Worm (Caenorhabditis elegans) whole organism, L1 larva: ENCODE data around the gene cpr-1.

ENCODE experiments used
- C04F5.9 ChIP-seq: sonication (generic microtip); optimal IDR thresholded peaks from 2 replicates; lab custom pipeline; 2016; ENCODE audit warnings: missing genetic modification characterization, missing compliant biosample characterization
- Y116A8C.19 ChIP-seq: sonication (generic microtip); optimal IDR thresholded peaks from 2 replicates; lab custom pipeline; 2016; ENCODE audit warnings: missing compliant biosample characterization, missing genetic modification characterization, borderline replicate concordance
- ama-1 ChIP-seq: fragments of 150-350 bp; optimal IDR thresholded peaks from 2 replicates; lab custom pipeline; 2014
- ceh-63 ChIP-seq: fragments of 200-800 bp; sonication (Bioruptor generic); optimal IDR thresholded peaks from 2 replicates; lab custom pipeline; 2018; ENCODE audit warnings: mild to moderate bottlenecking, missing genetic modification characterization, missing compliant biosample characterization
- ceh-88 ChIP-seq: fragments of 200-800 bp; sonication (Bioruptor generic); IDR thresholded peaks from 2 replicates; pipeline ENCODE4 v1.3.6; 2022; ENCODE audit warnings: missing genetic modification characterization, missing compliant biosample characterization
- efl-1 ChIP-seq, 4 experiments: fragments of 150-350 bp; optimal IDR thresholded peaks in 3 of 4; peaks in 1 of 4; 1 replicate in 1 of 4; 2 replicates in 3 of 4; lab custom pipeline; 2014; ENCODE audit warnings: missing biosample characterization in 2 of 4, missing genetic modification characterization in 2 of 4, missing genetic modification reagents in 2 of 4
- efl-3 ChIP-seq: fragments of 200-800 bp; sonication (Bioruptor generic); optimal IDR thresholded peaks from 2 replicates; lab custom pipeline; 2018; ENCODE audit warnings: mild to moderate bottlenecking, missing genetic modification characterization, missing compliant biosample characterization
- elt-2 ChIP-seq: sonication (generic microtip); optimal IDR thresholded peaks from 2 replicates; lab custom pipeline; 2016; ENCODE audit warnings: missing genetic modification characterization, mild to moderate bottlenecking, inconsistent platforms, missing compliant biosample characterization, missing genetic modification reagents
- elt-3 ChIP-seq, 6 experiments: fragments of 150-350 bp in 1 of 6; sonication (generic microtip); optimal IDR thresholded peaks; 2 replicates each; lab custom pipeline; 2017 to 2018; ENCODE audit warnings: missing biosample characterization in 6 of 6, missing genetic modification characterization in 6 of 6, inconsistent platforms in 1 of 6
- ets-5 ChIP-seq: fragments of 200-800 bp; sonication (Bioruptor generic); IDR thresholded peaks from 2 replicates; pipeline ENCODE4 v1.3.6; 2022; ENCODE audit warnings: missing genetic modification characterization, missing compliant biosample characterization
- fkh-10 ChIP-seq: sonication (generic microtip); optimal IDR thresholded peaks from 2 replicates; lab custom pipeline; 2017; ENCODE audit warnings: missing biosample characterization, missing genetic modification reagents, missing genetic modification characterization
- fkh-4 ChIP-seq: sonication (generic microtip); optimal IDR thresholded peaks from 2 replicates; lab custom pipeline; 2016; ENCODE audit warnings: missing compliant biosample characterization, missing genetic modification characterization, borderline replicate concordance
- fos-1 ChIP-seq: fragments of 150-350 bp; optimal IDR thresholded peaks from 2 replicates; lab custom pipeline; 2014; ENCODE audit warnings: missing biosample characterization, missing genetic modification characterization
- hlh-17 ChIP-seq: fragments of 200-800 bp; sonication (Bioruptor generic); optimal IDR thresholded peaks from 2 replicates; lab custom pipeline; 2018; ENCODE audit warnings: missing genetic modification characterization, mild to moderate bottlenecking, missing compliant biosample characterization, moderate library complexity, borderline replicate concordance
- hlh-4 ChIP-seq: sonication (generic microtip); optimal IDR thresholded peaks from 2 replicates; lab custom pipeline; 2016; ENCODE audit warnings: mild to moderate bottlenecking, missing genetic modification characterization, missing compliant biosample characterization
- isw-1 ChIP-seq: fragments of 200-800 bp; sonication (Bioruptor generic); IDR thresholded peaks from 2 replicates; pipeline ENCODE4 v1.3.6; 2022; ENCODE audit warnings: missing genetic modification characterization, missing compliant biosample characterization
- jun-1 ChIP-seq: fragments of 150-350 bp; optimal IDR thresholded peaks from 2 replicates; lab custom pipeline; 2014; ENCODE audit warnings: missing biosample characterization, missing genetic modification reagents, missing genetic modification characterization
- lin-13 ChIP-seq: fragments of 150-350 bp; optimal IDR thresholded peaks from 2 replicates; lab custom pipeline; 2014; ENCODE audit warnings: missing biosample characterization, missing genetic modification reagents, missing genetic modification characterization
- lin-14 ChIP-seq: fragments of 200-800 bp; sonication (Bioruptor generic); optimal IDR thresholded peaks from 2 replicates; lab custom pipeline; 2018; ENCODE audit warnings: mild to moderate bottlenecking, missing genetic modification characterization, moderate library complexity, missing compliant biosample characterization
- lin-35 ChIP-seq, 2 experiments: fragments of 150-350 bp; optimal IDR thresholded peaks; 2 replicates each; lab custom pipeline; 2014; ENCODE audit warnings: missing biosample characterization in 2 of 2, missing genetic modification characterization in 2 of 2, missing genetic modification reagents in 2 of 2
- lin-39 ChIP-seq: fragments of 150-350 bp; optimal IDR thresholded peaks from 2 replicates; lab custom pipeline; 2014; ENCODE audit warnings: missing biosample characterization, missing genetic modification reagents, missing genetic modification characterization
- lir-3 ChIP-seq: sonication (generic microtip); optimal IDR thresholded peaks from 2 replicates; lab custom pipeline; 2016; ENCODE audit warnings: mild to moderate bottlenecking, missing genetic modification characterization, moderate library complexity, missing compliant biosample characterization; ENCODE audit not compliant: poor library complexity
- mab-9 ChIP-seq: fragments of 200-800 bp; sonication (Bioruptor generic); IDR thresholded peaks from 2 replicates; pipeline ENCODE4 v1.3.6; 2022; ENCODE audit warnings: missing genetic modification reagents, missing genetic modification characterization, missing compliant biosample characterization
- mep-1 ChIP-seq: fragments of 150-350 bp; optimal IDR thresholded peaks from 2 replicates; lab custom pipeline; 2014; ENCODE audit warnings: missing biosample characterization, missing genetic modification characterization
- nhr-19 ChIP-seq: fragments of 200-800 bp; sonication (Bioruptor generic); conservative IDR thresholded peaks from 2 replicates; pipeline ENCODE4 v1.3.6; 2022; ENCODE audit warnings: missing genetic modification characterization, missing compliant biosample characterization
- nhr-20 ChIP-seq: sonication (generic microtip); optimal IDR thresholded peaks from 2 replicates; lab custom pipeline; 2016; ENCODE audit warnings: mild to moderate bottlenecking, missing genetic modification characterization, missing compliant biosample characterization
- nhr-237 ChIP-seq: fragments of 150-350 bp; optimal IDR thresholded peaks from 2 replicates; lab custom pipeline; 2014; ENCODE audit warnings: missing biosample characterization, missing genetic modification characterization
- nhr-77 ChIP-seq: fragments of 150-350 bp; optimal IDR thresholded peaks from 2 replicates; lab custom pipeline; 2014; ENCODE audit warnings: missing biosample characterization, missing genetic modification characterization
- nhr-84 ChIP-seq: sonication (generic microtip); optimal IDR thresholded peaks from 2 replicates; lab custom pipeline; 2017; ENCODE audit warnings: missing biosample characterization, missing genetic modification characterization
- nhr-90 ChIP-seq: sonication (generic microtip); optimal IDR thresholded peaks from 2 replicates; lab custom pipeline; 2016; ENCODE audit warnings: mild to moderate bottlenecking, missing genetic modification characterization, missing compliant biosample characterization; ENCODE audit not compliant: poor library complexity
- pax-3 ChIP-seq: fragments of 200-800 bp; sonication (Bioruptor generic); optimal IDR thresholded peaks from 2 replicates; lab custom pipeline; 2018; ENCODE audit warnings: mild to moderate bottlenecking, missing genetic modification characterization, moderate library complexity, missing compliant biosample characterization
- pqm-1 ChIP-seq: sonication (generic microtip); optimal IDR thresholded peaks from 3 replicates; lab custom pipeline; 2017; ENCODE audit warnings: missing biosample characterization, missing genetic modification characterization
- skn-1 ChIP-seq: fragments of 150-350 bp; optimal IDR thresholded peaks from 2 replicates; lab custom pipeline; 2014; ENCODE audit warnings: missing biosample characterization, missing genetic modification characterization
- snpc-4 ChIP-seq: fragments of 150-350 bp; optimal IDR thresholded peaks from 2 replicates; lab custom pipeline; 2014; ENCODE audit warnings: missing biosample characterization, missing genetic modification characterization
- sox-4 ChIP-seq: sonication (generic microtip); optimal IDR thresholded peaks from 2 replicates; lab custom pipeline; 2016; ENCODE audit warnings: missing genetic modification characterization, missing compliant biosample characterization
- tlp-1 ChIP-seq: fragments of 150-350 bp; optimal IDR thresholded peaks from 2 replicates; lab custom pipeline; 2014; ENCODE audit warnings: missing biosample characterization, missing genetic modification characterization
- unc-30 ChIP-seq: sonication (generic microtip); optimal IDR thresholded peaks from 2 replicates; lab custom pipeline; 2017; ENCODE audit warnings: missing biosample characterization, missing genetic modification characterization
- unc-98 ChIP-seq: fragments of 200-800 bp; sonication (Bioruptor generic); IDR thresholded peaks from 2 replicates; pipeline ENCODE4 v1.3.6; 2022; ENCODE audit warnings: missing genetic modification characterization, missing compliant biosample characterization
- zag-1 ChIP-seq: fragments of 150-350 bp; optimal IDR thresholded peaks from 2 replicates; lab custom pipeline; 2014; ENCODE audit warnings: missing biosample characterization, missing genetic modification characterization
- zip-4 ChIP-seq: fragments of 200-800 bp; sonication (Bioruptor generic); optimal IDR thresholded peaks from 2 replicates; lab custom pipeline; 2018; ENCODE audit warnings: mild to moderate bottlenecking, missing genetic modification characterization, moderate library complexity, missing compliant biosample characterization
- ztf-11 ChIP-seq, 2 experiments: sonication (generic microtip); optimal IDR thresholded peaks; 2 replicates each; lab custom pipeline; 2016 to 2017; ENCODE audit warnings: missing genetic modification characterization in 2 of 2, missing biosample characterization in 1 of 2, missing compliant biosample characterization in 1 of 2
- ztf-4 ChIP-seq: fragments of 150-350 bp; optimal IDR thresholded peaks from 2 replicates; lab custom pipeline; 2014; ENCODE audit warnings: missing biosample characterization, missing genetic modification characterization

Gene cpr-1

ce11 chrV:11933196-11934028 is 41.9 kb upstream of the cpr-1 start, which contains the start of the genes aman-2 and F58H1.3 (continued):
- TF ChIP-seq lin-14 (GFP tag; lab: Kevin White, UChicago) (peak; percentile 73), skn-1 (tag; lab: Kevin White, UChicago) (peak; percentile 36), fkh-10 (GFP tag; lab: Kevin White, UChicago) (no peak), zag-1 (tag; lab: Kevin White, UChicago) (no peak), nhr-19 (GFP tag; lab: Robert Waterston, UW) (peak; percentile 16; the same call in 1 of the 2 replicates), unc-30 (tag; lab: Kevin White, UChicago) (no peak), isw-1 (GFP tag; lab: Robert Waterston, UW) (peak; percentile 54; the same call in 1 of the 2 replicates), ceh-88 (GFP tag; lab: Robert Waterston, UW) (peak; percentile 44; the same call in 1 of the 2 replicates), fos-1 (no peak), nhr-90 (tag; lab: Kevin White, UChicago) (peak; percentile 46), lin-35 (GFP tag; optimal IDR thresholded peaks at IDR 0.05; lab: Kevin White, UChicago) (peak; percentile 46 to 68)

ce11 chrV:11934848-11935247 is 40.5 kb upstream of the cpr-1 start, which contains the start of gene F58H1.8:
Gene F58H1.8, plus strand, starts transcription at chrV:11935148.
- TF ChIP-seq snpc-4 (tag; lab: Kevin White, UChicago) (no peak), efl-1 (optimal IDR thresholded peaks at IDR 0.05; lab: Kevin White, UChicago) (no peak), efl-1 (GFP tag; optimal IDR thresholded peaks at IDR 0.05 in 1 of 2; lab: Kevin White, UChicago) (peak in 1 of 2 experiments; percentile 20), efl-3 (no peak)

DNA sequence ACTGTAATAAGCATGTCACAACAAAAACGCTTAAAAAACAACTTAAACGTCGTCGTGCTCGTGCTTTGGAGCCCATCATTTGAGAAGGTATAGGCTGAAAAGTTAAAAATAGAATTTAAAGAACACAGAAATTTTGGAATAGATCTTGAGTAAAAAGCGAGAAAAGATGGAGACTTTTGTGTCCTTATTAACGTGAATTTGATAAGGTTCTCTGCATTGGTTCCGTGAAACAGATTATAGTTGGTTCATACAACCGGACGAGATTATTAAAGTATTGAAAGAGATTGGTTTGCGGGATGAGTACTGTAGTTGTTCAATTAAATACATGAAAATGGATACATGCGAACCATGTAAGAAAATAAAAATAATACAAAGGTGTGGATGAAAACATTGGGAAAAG is 37.6 kb upstream of the cpr-1 start, which contains the start of gene gpla-1:
TSS of gene gpla-1 (minus strand) at position 101 of the 400 bp plus-strand sequence.
- TF ChIP-seq efl-1 (optimal IDR thresholded peaks at IDR 0.05; lab: Kevin White, UChicago) (no peak), efl-1 (GFP tag; optimal IDR thresholded peaks at IDR 0.05 in 1 of 2; lab: Kevin White, UChicago) (no peak), lir-3 (tag; lab: Kevin White, UChicago) (no peak), hlh-17 (GFP tag; lab: Kevin White, UChicago) (no peak), fkh-4 (no peak), ceh-88 (GFP tag; lab: Robert Waterston, UW) (no peak), mep-1 (tag; lab: Kevin White, UChicago) (no peak), nhr-77 (no peak), ama-1 (no peak), ztf-11 (tag; optimal IDR thresholded peaks at IDR 0.05; lab: Kevin White, UChicago) (no peak), skn-1 (tag; lab: Kevin White, UChicago) (no peak), elt-3 (tag; optimal IDR thresholded peaks at IDR 0.05; lab: Kevin White, UChicago) (no peak), ceh-63 (GFP tag; lab: Kevin White, UChicago) (no peak), unc-30 (tag; lab: Kevin White, UChicago) (no peak), lin-39 (tag; lab: Kevin White, UChicago) (no peak), jun-1 (tag; lab: Kevin White, UChicago) (no peak), nhr-19 (GFP tag; lab: Robert Waterston, UW) (no peak), Y116A8C.19 (tag; lab: Kevin White, UChicago) (no peak)
- TF ChIP-seq, all 84 proteins: peak for 0

ce11 chrV:11940329-11940728 is 35.0 kb upstream of the cpr-1 start:
- TF ChIP-seq unc-98 (GFP tag; lab: Robert Waterston, UW) (no peak), efl-1 (optimal IDR thresholded peaks at IDR 0.05; lab: Kevin White, UChicago) (no peak), efl-1 (GFP tag; optimal IDR thresholded peaks at IDR 0.05 in 1 of 2; lab: Kevin White, UChicago) (peak in 1 of 2 experiments; percentile 85)

DNA sequence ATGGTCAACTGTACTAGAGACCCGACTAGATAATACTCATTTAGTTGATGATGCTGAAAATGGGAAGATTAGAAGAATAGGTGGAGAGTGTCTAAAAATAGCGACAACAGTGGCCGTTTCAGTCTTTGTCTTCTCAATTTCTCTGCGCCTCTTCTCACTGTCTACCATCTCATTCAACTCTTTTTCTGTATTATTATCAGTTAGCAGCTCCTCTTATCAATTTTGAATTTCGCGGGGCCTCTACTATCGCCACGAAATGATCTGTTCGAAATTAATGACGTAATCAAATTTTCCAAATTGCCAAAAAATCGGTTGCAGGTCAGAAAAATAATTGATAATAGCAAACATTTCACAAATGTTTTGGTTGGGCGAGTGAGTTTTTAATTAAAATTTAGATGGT is 33.7 kb upstream of the cpr-1 start:
- TF ChIP-seq mab-9 (GFP tag; lab: Robert Waterston, UW) (no peak), sox-4 (tag; lab: Kevin White, UChicago) (no peak), nhr-20 (peak; percentile 28), ets-5 (GFP tag; lab: Robert Waterston, UW) (no peak), elt-2 (tag; lab: Kevin White, UChicago) (peak; percentile 93), hlh-4 (tag; lab: Kevin White, UChicago) (no peak), zip-4 (GFP tag; lab: Kevin White, UChicago) (no peak), pqm-1 (tag; lab: Kevin White, UChicago) (peak; percentile 91), nhr-237 (tag; lab: Kevin White, UChicago) (no peak), C04F5.9 (tag; lab: Kevin White, UChicago) (no peak), nhr-90 (tag; lab: Kevin White, UChicago) (peak; percentile 31), ztf-4 (tag; lab: Kevin White, UChicago) (no peak), ama-1 (no peak), lin-13 (no peak), tlp-1 (tag; lab: Kevin White, UChicago) (no peak), nhr-84 (no peak), pax-3 (tag; lab: Kevin White, UChicago) (no peak)
